Worm (Caenorhabditis elegans) whole organism, L1 larva: Measurements from ENCODE around the gene T13C2.3.
A peak's percentile ranks its signal among the peaks of the same experiment; 100 is the strongest.

Experiments
- C04F5.9 ChIP-seq: sonication (generic microtip); optimal IDR thresholded peaks from 2 replicates; lab custom pipeline; 2016; ENCODE audit warnings: missing genetic modification characterization, missing compliant biosample characterization
- blmp-1 ChIP-seq: fragments of 150-350 bp; optimal IDR thresholded peaks from 2 replicates; lab custom pipeline; 2014; ENCODE audit warnings: missing biosample characterization, missing genetic modification characterization
- ceh-82 ChIP-seq, 3 experiments: fragments of 150-350 bp in 1 of 3; sonication (generic microtip) in 2 of 3; optimal IDR thresholded peaks; 2 replicates each; lab custom pipeline; 2014 to 2017; ENCODE audit warnings: missing biosample characterization in 3 of 3, missing genetic modification characterization in 3 of 3
- dpl-1 ChIP-seq, 3 experiments: fragments of 150-350 bp in 2 of 3; sonication (generic microtip) in 1 of 3; optimal IDR thresholded peaks; 2 replicates each; lab custom pipeline; 2014 to 2017; ENCODE audit warnings: missing biosample characterization in 3 of 3, missing genetic modification characterization in 3 of 3, missing genetic modification reagents in 3 of 3
- efl-1 ChIP-seq, 4 experiments: fragments of 150-350 bp; optimal IDR thresholded peaks in 3 of 4; peaks in 1 of 4; 1 replicate in 1 of 4; 2 replicates in 3 of 4; lab custom pipeline; 2014; ENCODE audit warnings: missing biosample characterization in 2 of 4, missing genetic modification characterization in 2 of 4, missing genetic modification reagents in 2 of 4
- elt-2 ChIP-seq: sonication (generic microtip); optimal IDR thresholded peaks from 2 replicates; lab custom pipeline; 2016; ENCODE audit warnings: missing genetic modification characterization, mild to moderate bottlenecking, inconsistent platforms, missing compliant biosample characterization, missing genetic modification reagents
- elt-3 ChIP-seq, 6 experiments: fragments of 150-350 bp in 1 of 6; sonication (generic microtip); optimal IDR thresholded peaks; 2 replicates each; lab custom pipeline; 2017 to 2018; ENCODE audit warnings: missing biosample characterization in 6 of 6, missing genetic modification characterization in 6 of 6, inconsistent platforms in 1 of 6
- fkh-10 ChIP-seq: sonication (generic microtip); optimal IDR thresholded peaks from 2 replicates; lab custom pipeline; 2017; ENCODE audit warnings: missing biosample characterization, missing genetic modification reagents, missing genetic modification characterization
- grh-1 ChIP-seq: fragments of 200-800 bp; sonication (Bioruptor generic); IDR thresholded peaks from 2 replicates; pipeline ENCODE4 v1.3.6; 2022; ENCODE audit warnings: missing genetic modification reagents, missing genetic modification characterization, missing compliant biosample characterization
- hlh-4 ChIP-seq: sonication (generic microtip); optimal IDR thresholded peaks from 2 replicates; lab custom pipeline; 2016; ENCODE audit warnings: mild to moderate bottlenecking, missing genetic modification characterization, missing compliant biosample characterization
- irx-1 ChIP-seq: sonication (generic microtip); optimal IDR thresholded peaks from 2 replicates; lab custom pipeline; 2016; ENCODE audit warnings: missing genetic modification characterization, missing compliant biosample characterization
- lin-14 ChIP-seq: fragments of 200-800 bp; sonication (Bioruptor generic); optimal IDR thresholded peaks from 2 replicates; lab custom pipeline; 2018; ENCODE audit warnings: mild to moderate bottlenecking, missing genetic modification characterization, moderate library complexity, missing compliant biosample characterization
- lin-15B ChIP-seq: fragments of 150-350 bp; sonication (generic microtip); optimal IDR thresholded peaks from 3 replicates; lab custom pipeline; 2014; ENCODE audit warnings: missing biosample characterization, missing genetic modification characterization
- lin-39 ChIP-seq: fragments of 150-350 bp; optimal IDR thresholded peaks from 2 replicates; lab custom pipeline; 2014; ENCODE audit warnings: missing biosample characterization, missing genetic modification reagents, missing genetic modification characterization
- lsy-2 ChIP-seq, 2 experiments: fragments of 150-350 bp; optimal IDR thresholded peaks; 2 replicates each; lab custom pipeline; 2014; ENCODE audit warnings: missing biosample characterization in 2 of 2, missing genetic modification characterization in 2 of 2
- mef-2 ChIP-seq: fragments of 150-350 bp; optimal IDR thresholded peaks from 2 replicates; lab custom pipeline; 2014; ENCODE audit warnings: missing biosample characterization, missing genetic modification characterization
- mep-1 ChIP-seq: fragments of 150-350 bp; optimal IDR thresholded peaks from 2 replicates; lab custom pipeline; 2014; ENCODE audit warnings: missing biosample characterization, missing genetic modification characterization
- nhr-20 ChIP-seq: sonication (generic microtip); optimal IDR thresholded peaks from 2 replicates; lab custom pipeline; 2016; ENCODE audit warnings: mild to moderate bottlenecking, missing genetic modification characterization, missing compliant biosample characterization
- nhr-237 ChIP-seq: fragments of 150-350 bp; optimal IDR thresholded peaks from 2 replicates; lab custom pipeline; 2014; ENCODE audit warnings: missing biosample characterization, missing genetic modification characterization
- nhr-71 ChIP-seq: sonication (generic microtip); optimal IDR thresholded peaks from 2 replicates; lab custom pipeline; 2016; ENCODE audit warnings: mild to moderate bottlenecking, missing genetic modification characterization, moderate library complexity, missing compliant biosample characterization
- nhr-77 ChIP-seq: fragments of 150-350 bp; optimal IDR thresholded peaks from 2 replicates; lab custom pipeline; 2014; ENCODE audit warnings: missing biosample characterization, missing genetic modification characterization
- nhr-85 ChIP-seq: sonication (generic microtip); peaks from one replicate; lab custom pipeline; 2016; ENCODE audit warnings: missing genetic modification characterization, inconsistent platforms, missing compliant biosample characterization
- nhr-90 ChIP-seq: sonication (generic microtip); optimal IDR thresholded peaks from 2 replicates; lab custom pipeline; 2016; ENCODE audit warnings: mild to moderate bottlenecking, missing genetic modification characterization, missing compliant biosample characterization; ENCODE audit not compliant: poor library complexity
- pag-3 ChIP-seq: sonication (generic microtip); optimal IDR thresholded peaks from 2 replicates; lab custom pipeline; 2017; ENCODE audit warnings: missing genetic modification characterization, mild to moderate bottlenecking, missing compliant biosample characterization, antibody characterized with exemption, borderline replicate concordance; ENCODE audit not compliant: insufficient read depth
- pqm-1 ChIP-seq: sonication (generic microtip); optimal IDR thresholded peaks from 3 replicates; lab custom pipeline; 2017; ENCODE audit warnings: missing biosample characterization, missing genetic modification characterization
- rnt-1 ChIP-seq: sonication (generic microtip); optimal IDR thresholded peaks from 2 replicates; lab custom pipeline; 2016; ENCODE audit warnings: mild to moderate bottlenecking, missing genetic modification characterization, moderate library complexity, missing compliant biosample characterization
- snu-23 ChIP-seq: sonication (generic microtip); optimal IDR thresholded peaks from 2 replicates; lab custom pipeline; 2016; ENCODE audit warnings: missing genetic modification characterization, missing compliant biosample characterization
- sox-4 ChIP-seq: sonication (generic microtip); optimal IDR thresholded peaks from 2 replicates; lab custom pipeline; 2016; ENCODE audit warnings: missing genetic modification characterization, missing compliant biosample characterization
- tbx-2 ChIP-seq: sonication (generic microtip); optimal IDR thresholded peaks from 2 replicates; lab custom pipeline; 2016; ENCODE audit warnings: missing genetic modification characterization, missing compliant biosample characterization
- tlp-1 ChIP-seq: fragments of 150-350 bp; optimal IDR thresholded peaks from 2 replicates; lab custom pipeline; 2014; ENCODE audit warnings: missing biosample characterization, missing genetic modification characterization
- unc-130 ChIP-seq: fragments of 150-350 bp; optimal IDR thresholded peaks from 2 replicates; lab custom pipeline; 2017; ENCODE audit warnings: missing biosample characterization, missing genetic modification characterization, inconsistent platforms
- unc-62 ChIP-seq: fragments of 150-350 bp; optimal IDR thresholded peaks from 2 replicates; lab custom pipeline; 2014; ENCODE audit warnings: missing biosample characterization, missing genetic modification reagents, missing genetic modification characterization
- vab-15 ChIP-seq: sonication (generic microtip); optimal IDR thresholded peaks from 2 replicates; lab custom pipeline; 2017; ENCODE audit warnings: missing genotype, mild to moderate bottlenecking, missing genetic modification characterization, missing compliant biosample characterization

T13C2.3 gene

DNA sequence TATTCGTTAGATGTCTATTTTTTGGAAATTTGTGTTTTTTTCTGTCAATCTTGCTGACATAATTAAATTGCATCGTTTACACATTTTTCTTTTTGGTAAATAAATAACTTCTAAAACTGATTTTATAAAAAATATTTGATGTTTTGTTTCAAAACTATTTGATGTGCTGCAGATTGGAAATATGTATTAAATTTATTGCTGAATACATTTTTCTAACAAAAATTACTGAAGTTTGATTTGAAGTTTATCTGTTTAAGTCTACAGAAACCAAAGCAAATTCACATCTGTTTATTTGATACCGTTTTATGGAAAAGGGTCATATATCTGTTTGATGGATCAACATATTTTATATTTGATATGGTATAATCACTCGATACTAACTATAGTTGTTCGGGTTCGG, 27.3 kb downstream of the T13C2.3 start:
- TF ChIP-seq mef-2 (tag; lab: Kevin White, UChicago) (no peak), hlh-4 (tag; lab: Kevin White, UChicago) (no peak)
- TF ChIP-seq, all 84 proteins: peak for 0

DNA sequence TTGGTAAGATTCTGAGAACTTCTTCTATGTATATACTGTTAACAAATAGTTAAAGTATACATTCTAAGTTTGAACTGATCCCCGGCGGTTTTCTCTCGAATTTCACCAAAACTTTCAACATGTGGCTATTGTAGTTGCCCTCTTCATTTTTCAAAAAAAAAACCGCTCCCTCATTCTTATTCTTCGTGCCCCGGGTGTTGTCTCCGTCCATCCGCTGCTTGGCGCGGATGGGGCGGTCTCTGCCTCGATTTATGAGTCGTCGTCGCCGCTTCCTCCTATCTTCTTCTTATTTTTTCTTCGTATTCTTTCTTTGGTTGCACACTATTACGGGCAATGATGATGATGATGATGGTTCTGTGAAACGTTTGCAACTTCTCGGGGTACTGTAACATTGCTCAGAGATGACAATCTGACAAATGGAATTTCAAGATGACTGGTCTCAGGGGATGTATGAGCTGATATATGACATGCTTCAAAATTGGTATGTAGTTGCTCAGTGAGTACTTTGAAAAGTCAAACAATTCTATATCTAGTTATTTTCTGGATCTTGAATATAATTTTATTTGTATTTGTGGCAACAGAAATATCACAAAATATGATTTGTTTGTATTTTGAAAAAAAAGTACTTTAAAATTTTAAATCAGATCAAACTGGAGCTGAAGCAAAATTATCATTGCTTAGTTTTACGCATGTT, 31.4 kb downstream of the T13C2.3 start:
- TF ChIP-seq nhr-90 (tag; lab: Kevin White, UChicago): no peak
- peak; percentile 15 for TF ChIP-seq nhr-20 (tag; lab: Kevin White, UChicago)
- TF ChIP-seq snu-23: peak; percentile 30
- TF ChIP-seq ceh-82 (tag; optimal IDR thresholded peaks at IDR 0.05; lab: Kevin White, UChicago): peak in 1 of 3 experiments; percentile 23
- peak; percentile 45 for TF ChIP-seq fkh-10 (GFP tag; lab: Kevin White, UChicago)
- no peak for TF ChIP-seq pqm-1 (tag; lab: Kevin White, UChicago)
- peak in 1 of 2 experiments; percentile 11 for TF ChIP-seq lsy-2 (tag; optimal IDR thresholded peaks at IDR 0.05; lab: Kevin White, UChicago)
- TF ChIP-seq lin-14 (GFP tag; lab: Kevin White, UChicago): peak; percentile 70
- peak; percentile 27 for TF ChIP-seq nhr-71
- no peak for TF ChIP-seq unc-62 (GFP tag; lab: Kevin White, UChicago)

DNA sequence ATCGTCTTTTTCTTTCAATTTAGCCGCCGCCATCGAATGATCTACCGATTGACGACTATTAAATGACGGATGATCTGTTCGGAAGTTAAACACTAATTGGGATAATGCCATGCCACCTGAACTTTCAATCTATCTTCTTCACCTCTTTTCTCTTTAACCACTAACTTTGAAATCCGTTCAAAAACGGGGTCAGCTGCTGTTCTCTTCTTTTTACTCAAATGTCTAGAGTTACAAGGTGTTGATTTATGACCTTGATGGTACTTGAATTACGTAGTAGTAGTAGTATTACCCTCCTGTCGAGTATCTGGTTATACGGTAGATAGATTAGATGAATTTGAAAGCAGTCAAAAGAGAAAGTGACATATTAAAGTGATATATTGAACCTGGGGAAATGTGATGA, 32.1 kb downstream of the T13C2.3 start:
- TF ChIP-seq lin-14 (GFP tag; lab: Kevin White, UChicago) (peak; percentile 78), irx-1 (peak; percentile 31), unc-130 (tag; lab: Kevin White, UChicago) (peak; percentile 47), sox-4 (tag; lab: Kevin White, UChicago) (no peak), grh-1 (GFP tag; lab: Robert Waterston, UW) (peak; percentile 37), mep-1 (tag; lab: Kevin White, UChicago) (peak; percentile 51), C04F5.9 (no peak), nhr-20 (tag; lab: Kevin White, UChicago) (peak; percentile 47), blmp-1 (tag; lab: Kevin White, UChicago) (peak; percentile 88), vab-15 (no peak), efl-1 (optimal IDR thresholded peaks at IDR 0.05; lab: Kevin White, UChicago) (peak in 1 of 2 experiments; percentile 1), efl-1 (GFP tag; optimal IDR thresholded peaks at IDR 0.05 in 1 of 2; lab: Kevin White, UChicago) (no peak), elt-3 (tag; optimal IDR thresholded peaks at IDR 0.05; lab: Kevin White, UChicago) (peak in 2 of 6 experiments; percentile 6 to 28), fkh-10 (GFP tag; lab: Kevin White, UChicago) (no peak), tbx-2 (no peak), lin-39 (tag; lab: Kevin White, UChicago) (no peak), lsy-2 (tag; optimal IDR thresholded peaks at IDR 0.05; lab: Kevin White, UChicago) (peak in 1 of 2 experiments; percentile 59), pag-3 (peak; percentile 27), nhr-71 (peak; percentile 33), snu-23 (peak; percentile 37), dpl-1 (GFP tag; optimal IDR thresholded peaks at IDR 0.05; lab: Kevin White, UChicago) (no peak), nhr-237 (no peak), nhr-77 (peak; percentile 8), nhr-85 (tag; lab: Kevin White, UChicago) (peak; percentile 96), lin-15B (no peak), rnt-1 (peak; percentile 24)
- TF ChIP-seq, all 84 proteins: peak for 16

DNA sequence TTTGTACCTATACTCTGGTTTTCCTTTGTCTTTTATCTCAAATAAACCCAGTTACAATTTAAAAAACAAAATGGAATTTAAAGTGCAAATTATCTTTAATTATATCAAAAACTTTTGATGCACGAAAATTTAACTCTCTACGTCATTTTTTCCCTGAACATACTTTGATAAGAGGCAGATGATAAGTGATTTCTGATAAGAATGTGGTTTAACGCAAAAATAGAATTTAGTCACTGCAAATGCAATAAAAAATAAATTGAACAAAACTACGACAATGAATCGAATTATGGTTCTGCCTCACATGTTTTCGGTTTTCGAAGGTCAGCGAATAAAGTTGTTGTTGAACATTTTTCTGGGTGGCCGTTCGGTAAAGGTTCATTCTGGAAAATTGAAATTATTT, 32.8 kb downstream of the T13C2.3 start:
- peak; percentile 80 for TF ChIP-seq elt-2
- TF ChIP-seq irx-1: no peak
- no peak for TF ChIP-seq lin-14 (GFP tag; lab: Kevin White, UChicago)
- peak; percentile 44 for TF ChIP-seq nhr-20 (tag; lab: Kevin White, UChicago)
- peak in 3 of 6 experiments; percentile 4 to 50 (median 33) for TF ChIP-seq elt-3 (tag; optimal IDR thresholded peaks at IDR 0.05; lab: Kevin White, UChicago)
- TF ChIP-seq snu-23: no peak
- peak; percentile 72 for TF ChIP-seq tlp-1 (tag; lab: Kevin White, UChicago)
